Worm (Caenorhabditis elegans) whole organism, L4 larva: Measurements from ENCODE around the gene F58E6.11.

ENCODE experiments used
- F10B5.3 ChIP-seq: sonication (generic microtip); optimal IDR thresholded peaks from 2 replicates; lab custom pipeline; 2016; ENCODE audit warnings: mild to moderate bottlenecking, missing genetic modification characterization, missing compliant biosample characterization
- F44E2.7 ChIP-seq: fragments of 200-800 bp; sonication (Bioruptor generic); IDR thresholded peaks from 2 replicates; pipeline ENCODE4 v2.1.2; 2022; ENCODE audit warnings: missing genetic modification characterization, missing compliant biosample characterization
- T26A8.4 ChIP-seq: fragments of 200-800 bp; sonication (Bioruptor generic); IDR thresholded peaks from 2 replicates; pipeline ENCODE4 v1.3.6; 2022; ENCODE audit warnings: missing genetic modification characterization, missing compliant biosample characterization
- Y48G9A.11 ChIP-seq: fragments of 200-800 bp; sonication (Bioruptor generic); IDR thresholded peaks from 2 replicates; pipeline ENCODE4 v1.3.6; 2022; ENCODE audit warnings: missing genetic modification reagents, missing genetic modification characterization, missing compliant biosample characterization
- Y5F2A.4 ChIP-seq: fragments of 200-800 bp; sonication (Bioruptor generic); optimal IDR thresholded peaks from 2 replicates; lab custom pipeline; 2018; ENCODE audit warnings: mild to moderate bottlenecking, missing genetic modification characterization, missing compliant biosample characterization
- ZK546.5 ChIP-seq, 2 experiments: sonication (generic microtip); optimal IDR thresholded peaks; 2 replicates each; lab custom pipeline; 2017; ENCODE audit warnings: missing biosample characterization in 2 of 2, missing genetic modification characterization in 2 of 2
- ama-1 ChIP-seq: fragments of 150-350 bp; optimal IDR thresholded peaks from 2 replicates; lab custom pipeline; 2014; ENCODE audit warnings: inconsistent platforms, mixed read lengths
- attf-4 ChIP-seq: sonication (generic microtip); optimal IDR thresholded peaks from 3 replicates; lab custom pipeline; 2017; ENCODE audit warnings: missing biosample characterization, missing genetic modification characterization
- ceh-32 ChIP-seq: sonication (generic microtip); optimal IDR thresholded peaks from 2 replicates; lab custom pipeline; 2016; ENCODE audit warnings: mild to moderate bottlenecking, missing genetic modification characterization, missing compliant biosample characterization; ENCODE audit not compliant: poor library complexity
- ceh-44 ChIP-seq: fragments of 200-800 bp; sonication (Bioruptor generic); IDR thresholded peaks from 2 replicates; pipeline ENCODE4 v1.3.6; 2022; ENCODE audit warnings: missing genetic modification reagents, missing genetic modification characterization, missing compliant biosample characterization
- ces-1 ChIP-seq: fragments of 150-350 bp; sonication (generic microtip); optimal IDR thresholded peaks from 4 replicates; lab custom pipeline; 2014; ENCODE audit warnings: missing biosample characterization, missing genetic modification reagents, missing genetic modification characterization
- dmd-6 ChIP-seq: fragments of 200-800 bp; sonication (Bioruptor generic); IDR thresholded peaks from 2 replicates; pipeline ENCODE4 v1.3.6; 2022; ENCODE audit warnings: missing genetic modification reagents, missing genetic modification characterization, missing compliant biosample characterization
- dmd-8 ChIP-seq: fragments of 200-800 bp; sonication (Bioruptor generic); IDR thresholded peaks from 2 replicates; pipeline ENCODE4 v1.3.6; 2022; ENCODE audit warnings: missing genetic modification characterization, missing compliant biosample characterization
- dpl-1 ChIP-seq: fragments of 150-350 bp; optimal IDR thresholded peaks from 2 replicates; lab custom pipeline; 2014; ENCODE audit warnings: missing biosample characterization, missing genetic modification reagents, missing genetic modification characterization
- dve-1 ChIP-seq: sonication (generic microtip); optimal IDR thresholded peaks from 2 replicates; lab custom pipeline; 2017; ENCODE audit warnings: antibody characterized with exemption, mild to moderate bottlenecking, missing genetic modification characterization, missing compliant biosample characterization; ENCODE audit not compliant: insufficient read depth
- fkh-10 ChIP-seq: fragments of 150-350 bp; optimal IDR thresholded peaks from 2 replicates; lab custom pipeline; 2014; ENCODE audit warnings: missing biosample characterization, missing genetic modification reagents, missing genetic modification characterization
- fos-1 ChIP-seq: fragments of 150-350 bp; optimal IDR thresholded peaks from 2 replicates; lab custom pipeline; 2014; ENCODE audit warnings: missing biosample characterization, missing genetic modification characterization
- hlh-11 ChIP-seq: fragments of 200-800 bp; sonication (Bioruptor generic); optimal IDR thresholded peaks from 2 replicates; lab custom pipeline; 2018; ENCODE audit warnings: mild to moderate bottlenecking, missing genetic modification characterization, missing compliant biosample characterization
- hmg-1.1 ChIP-seq: fragments of 200-800 bp; sonication (Bioruptor generic); IDR thresholded peaks from 2 replicates; pipeline ENCODE4 v1.3.6; 2022; ENCODE audit warnings: missing genetic modification reagents, missing genetic modification characterization, missing compliant biosample characterization
- jun-1 ChIP-seq: fragments of 150-350 bp; optimal IDR thresholded peaks from 2 replicates; lab custom pipeline; 2014; ENCODE audit warnings: missing biosample characterization, missing genetic modification reagents, missing genetic modification characterization
- lin-13 ChIP-seq: fragments of 150-350 bp; optimal IDR thresholded peaks from 2 replicates; lab custom pipeline; 2014; ENCODE audit warnings: missing biosample characterization, missing genetic modification reagents, missing genetic modification characterization
- lin-29 ChIP-seq: fragments of 200-800 bp; sonication (Bioruptor generic); IDR thresholded peaks from 2 replicates; pipeline ENCODE4 v1.3.6; 2022; ENCODE audit warnings: missing genetic modification reagents, missing genetic modification characterization, missing compliant biosample characterization
- lin-38 ChIP-seq: fragments of 200-800 bp; sonication (Bioruptor generic); IDR thresholded peaks from 2 replicates; pipeline ENCODE4 v1.3.6; 2022; ENCODE audit warnings: missing genetic modification reagents, missing genetic modification characterization, missing compliant biosample characterization
- lin-39 ChIP-seq: fragments of 150-350 bp; optimal IDR thresholded peaks from 2 replicates; lab custom pipeline; 2014; ENCODE audit warnings: missing biosample characterization, missing genetic modification reagents, missing genetic modification characterization
- madf-5 ChIP-seq, 2 experiments: fragments of 200-800 bp; sonication (Bioruptor generic); IDR thresholded peaks; 2 replicates each; pipeline ENCODE4 v1.3.6; 2022; ENCODE audit warnings: missing compliant biosample characterization in 2 of 2, missing genetic modification characterization in 2 of 2
- nhr-102 ChIP-seq: sonication (generic microtip); optimal IDR thresholded peaks from 2 replicates; lab custom pipeline; 2016; ENCODE audit warnings: mild to moderate bottlenecking, missing genetic modification characterization, moderate library complexity, missing compliant biosample characterization
- nhr-11 ChIP-seq: fragments of 150-350 bp; optimal IDR thresholded peaks from 2 replicates; lab custom pipeline; 2014; ENCODE audit warnings: missing biosample characterization, missing genetic modification characterization
- nhr-111 ChIP-seq: fragments of 200-800 bp; sonication (Bioruptor generic); optimal IDR thresholded peaks from 2 replicates; lab custom pipeline; 2018; ENCODE audit warnings: mild to moderate bottlenecking, missing genetic modification characterization, missing compliant biosample characterization
- nhr-237 ChIP-seq: sonication (generic microtip); optimal IDR thresholded peaks from 2 replicates; lab custom pipeline; 2017; ENCODE audit warnings: missing biosample characterization, missing genetic modification characterization
- nhr-42 ChIP-seq: fragments of 200-800 bp; sonication (Bioruptor generic); IDR thresholded peaks from 2 replicates; pipeline ENCODE4 v1.3.6; 2022; ENCODE audit warnings: missing genetic modification characterization, missing compliant biosample characterization
- nhr-48 ChIP-seq: sonication (generic microtip); optimal IDR thresholded peaks from 2 replicates; lab custom pipeline; 2016; ENCODE audit warnings: mild to moderate bottlenecking, missing genetic modification characterization, missing compliant biosample characterization
- pha-4 ChIP-seq, 2 experiments: fragments of 150-350 bp in 1 of 2; fragments of 200-800 bp in 1 of 2; sonication (Bioruptor generic) in 1 of 2; IDR thresholded peaks in 1 of 2; optimal IDR thresholded peaks in 1 of 2; 2 replicates each; pipeline versions ENCODE4 v1.3.6 to Lab custom; 2014 to 2022; ENCODE audit warnings: missing genetic modification characterization in 2 of 2, missing genetic modification reagents in 2 of 2, missing biosample characterization in 1 of 2, missing compliant biosample characterization in 1 of 2
- php-3 ChIP-seq: fragments of 200-800 bp; sonication (Bioruptor generic); IDR thresholded peaks from 2 replicates; pipeline ENCODE4 v1.3.6; 2022; ENCODE audit warnings: missing genetic modification reagents, missing genetic modification characterization, missing compliant biosample characterization
- saeg-2 ChIP-seq: fragments of 200-800 bp; sonication (Bioruptor generic); IDR thresholded peaks from 2 replicates; pipeline ENCODE4 v1.3.6; 2022; ENCODE audit warnings: missing genetic modification reagents, missing genetic modification characterization, missing compliant biosample characterization
- snpc-4 ChIP-seq: fragments of 150-350 bp; optimal IDR thresholded peaks from 2 replicates; lab custom pipeline; 2014; ENCODE audit warnings: missing biosample characterization, missing genetic modification characterization
- spr-1 ChIP-seq: sonication (generic microtip); optimal IDR thresholded peaks from 2 replicates; lab custom pipeline; 2016; ENCODE audit warnings: mild to moderate bottlenecking, missing genetic modification characterization, missing compliant biosample characterization
- spr-3 ChIP-seq: fragments of 200-800 bp; sonication (Bioruptor generic); optimal IDR thresholded peaks from 2 replicates; lab custom pipeline; 2018; ENCODE audit warnings: mild to moderate bottlenecking, missing genetic modification characterization, missing compliant biosample characterization
- tag-97 ChIP-seq: fragments of 200-800 bp; sonication (Bioruptor generic); IDR thresholded peaks from 2 replicates; pipeline ENCODE4 v1.3.6; 2022; ENCODE audit warnings: missing genetic modification characterization, missing compliant biosample characterization
- unc-130 ChIP-seq: sonication (generic microtip); optimal IDR thresholded peaks from 2 replicates; lab custom pipeline; 2016; ENCODE audit warnings: missing genetic modification reagents, missing genetic modification characterization, missing compliant biosample characterization
- zfp-2 ChIP-seq: sonication (generic microtip); optimal IDR thresholded peaks from 2 replicates; lab custom pipeline; 2016; ENCODE audit warnings: mild to moderate bottlenecking, missing genetic modification characterization, missing compliant biosample characterization
- zfp-3 ChIP-seq: fragments of 200-800 bp; sonication (Bioruptor generic); conservative IDR thresholded peaks from 2 replicates; pipeline ENCODE4 v1.3.6; 2022; ENCODE audit warnings: missing genetic modification reagents, missing genetic modification characterization, missing compliant biosample characterization
- zip-2 ChIP-seq: fragments of 150-350 bp; optimal IDR thresholded peaks from 2 replicates; lab custom pipeline; 2014; ENCODE audit warnings: missing biosample characterization, missing genetic modification characterization
- ztf-11 ChIP-seq: fragments of 150-350 bp; optimal IDR thresholded peaks from 2 replicates; lab custom pipeline; 2014; ENCODE audit warnings: missing biosample characterization, missing genetic modification characterization

Gene F58E6.11

DNA sequence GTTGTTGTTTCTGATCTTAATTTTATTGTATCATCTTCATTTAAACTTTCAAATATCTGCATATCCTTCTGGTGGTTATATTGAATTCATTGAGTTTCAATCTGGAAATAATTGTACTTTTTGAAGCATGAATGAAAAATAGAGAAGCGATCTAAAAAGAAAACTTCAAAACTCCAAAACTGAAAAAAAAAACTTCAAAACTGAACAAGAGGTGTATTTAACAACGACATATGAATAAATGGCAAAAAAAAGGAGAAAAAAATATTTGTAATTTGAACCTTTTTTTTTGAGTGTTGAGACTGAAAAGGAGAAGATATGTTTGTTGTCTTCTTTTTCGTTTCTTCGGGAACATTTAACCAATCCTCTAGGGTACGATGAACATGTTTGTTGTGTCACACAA, at the start of gene F58E6.11:
TSS of gene F58E6.11 (minus strand) at position 101 of the 400 bp plus-strand sequence.
- TF ChIP-seq nhr-42 (GFP tag; lab: Robert Waterston, UW) (no peak), ama-1 (lab: Kevin White, UChicago) (no peak), fkh-10 (no peak), spr-3 (GFP tag; lab: Kevin White, UChicago) (no peak), lin-39 (tag; lab: Kevin White, UChicago) (no peak), jun-1 (tag; lab: Kevin White, UChicago) (no peak), zip-2 (tag; lab: Kevin White, UChicago) (no peak), lin-29 (GFP tag; lab: Robert Waterston, UW) (no peak), zfp-2 (no peak), F10B5.3 (no peak), ceh-32 (no peak), nhr-102 (no peak), nhr-237 (tag; lab: Kevin White, UChicago) (no peak), fos-1 (no peak)

DNA sequence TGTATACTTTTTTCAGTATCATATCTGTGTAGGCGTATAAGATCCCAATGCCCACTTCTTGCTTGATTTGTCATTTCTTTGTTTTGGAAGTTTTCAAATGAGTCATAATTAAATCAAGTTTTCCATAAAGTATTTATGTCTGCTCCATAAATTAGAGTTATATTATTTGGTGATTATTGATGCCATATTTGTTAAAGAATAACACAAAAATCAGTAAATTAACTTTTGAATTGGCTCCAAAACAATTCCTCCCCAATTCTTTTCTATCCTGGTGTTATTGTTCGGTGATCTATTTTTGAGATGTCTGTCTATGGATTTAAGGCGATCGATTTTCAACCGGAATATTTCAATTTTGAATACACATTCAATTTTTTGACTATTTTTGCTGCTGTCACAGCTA, 47.4 kb upstream of the F58E6.11 start, which contains the start of gene sru-37:
TSS of gene sru-37 (plus strand) at position 301 of the 400 bp plus-strand sequence.
- TF ChIP-seq dmd-8 (GFP tag; lab: Robert Waterston, UW), result no peak
- TF ChIP-seq zfp-2, result no peak
- no peak for TF ChIP-seq saeg-2 (GFP tag; lab: Robert Waterston, UW)
- TF ChIP-seq spr-1 (tag; lab: Kevin White, UChicago), result no peak
- TF ChIP-seq jun-1 (tag; lab: Kevin White, UChicago), result no peak
- TF ChIP-seq pha-4 (GFP tag; IDR thresholded peaks at IDR 0.05; lab: Robert Waterston, UW), result no peak
- TF ChIP-seq pha-4 (tag; optimal IDR thresholded peaks at IDR 0.05; lab: Kevin White, UChicago), result no peak
- no peak for TF ChIP-seq nhr-111 (GFP tag; lab: Kevin White, UChicago)
- TF ChIP-seq nhr-11, result no peak
- TF ChIP-seq dmd-6 (GFP tag; lab: Robert Waterston, UW), result no peak
- TF ChIP-seq ceh-32, result no peak
- no peak for TF ChIP-seq nhr-48 (tag; lab: Kevin White, UChicago)
- no peak for TF ChIP-seq nhr-237 (tag; lab: Kevin White, UChicago)
- no peak for TF ChIP-seq T26A8.4 (GFP tag; lab: Robert Waterston, UW)
- no peak for TF ChIP-seq ceh-44 (GFP tag; lab: Robert Waterston, UW)

DNA sequence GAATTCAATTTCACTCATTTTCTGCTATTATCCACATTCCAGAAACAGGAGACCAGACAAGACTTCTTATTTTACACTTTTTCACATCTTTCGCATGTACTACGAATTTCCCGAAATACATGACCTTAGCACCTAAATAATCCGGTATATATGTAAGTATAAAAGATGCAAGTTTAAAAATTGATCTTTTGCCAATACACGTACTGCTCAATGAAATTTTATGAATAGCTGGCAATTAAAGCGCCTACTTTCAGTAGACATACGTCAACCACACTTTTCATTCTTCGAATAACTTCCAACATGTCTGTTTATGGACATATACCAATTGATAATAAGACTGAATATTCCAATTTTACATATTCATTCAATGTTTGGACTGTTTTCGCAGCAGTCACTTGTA, 45.4 kb upstream of the F58E6.11 start, which contains the start of gene sru-39:
TSS of gene sru-39 (plus strand) at position 301 of the 400 bp plus-strand sequence.
- no peak for TF ChIP-seq ZK546.5 (tag; optimal IDR thresholded peaks at IDR 0.05; lab: Kevin White, UChicago)
- TF ChIP-seq dpl-1 (GFP tag; lab: Kevin White, UChicago), result no peak
- TF ChIP-seq zfp-3 (GFP tag; lab: Robert Waterston, UW), result no peak
- no peak for TF ChIP-seq nhr-102
- no peak for TF ChIP-seq snpc-4 (tag; lab: Kevin White, UChicago)
- no peak for TF ChIP-seq nhr-111 (GFP tag; lab: Kevin White, UChicago)
- TF ChIP-seq hlh-11 (tag; lab: Kevin White, UChicago), result no peak
- TF ChIP-seq attf-4 (tag; lab: Kevin White, UChicago), result no peak
- TF ChIP-seq ces-1 (GFP tag; lab: Kevin White, UChicago), result no peak
- no peak for TF ChIP-seq Y48G9A.11 (GFP tag; lab: Robert Waterston, UW)
- no peak for TF ChIP-seq zfp-2
- no peak for TF ChIP-seq php-3 (GFP tag; lab: Robert Waterston, UW)
- TF ChIP-seq tag-97, result no peak
- no peak for TF ChIP-seq lin-29 (GFP tag; lab: Robert Waterston, UW)
- TF ChIP-seq lin-38, result no peak

DNA sequence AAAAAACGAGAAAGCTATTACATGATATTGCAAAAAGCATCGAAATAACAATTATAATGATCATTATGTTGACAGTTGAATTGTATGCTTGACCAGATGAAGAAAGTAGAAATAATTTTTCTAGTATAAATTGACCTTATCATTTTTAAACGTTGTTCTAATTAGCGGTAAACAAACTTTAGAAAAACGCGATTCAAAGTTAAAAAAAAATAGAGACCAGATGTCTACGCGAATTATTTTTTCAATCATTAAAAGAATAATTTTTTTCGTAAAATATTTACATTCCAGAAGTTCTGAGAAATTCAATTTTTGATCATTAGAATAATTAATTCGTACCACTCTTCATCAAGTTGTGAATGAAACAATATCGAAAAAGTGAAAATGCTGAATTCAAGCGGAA, 44.2 kb upstream of the F58E6.11 start, which contains the start of gene F46B6.10:
TSS of gene F46B6.10 (minus strand) at position 101 of the 400 bp plus-strand sequence.
- no peak for TF ChIP-seq unc-130 (GFP tag; lab: Kevin White, UChicago)
- TF ChIP-seq dve-1, result no peak
- TF ChIP-seq lin-13 (GFP tag; lab: Kevin White, UChicago), result no peak
- TF ChIP-seq F44E2.7, result no peak
- no peak for TF ChIP-seq saeg-2 (GFP tag; lab: Robert Waterston, UW)
- TF ChIP-seq spr-1 (tag; lab: Kevin White, UChicago), result no peak
- no peak for TF ChIP-seq hmg-1.1
- no peak for TF ChIP-seq Y5F2A.4 (GFP tag; lab: Kevin White, UChicago)
- TF ChIP-seq madf-5 (GFP tag; IDR thresholded peaks at IDR 0.05; lab: Robert Waterston, UW), result no peak
- no peak for TF ChIP-seq lin-29 (GFP tag; lab: Robert Waterston, UW)
- no peak for TF ChIP-seq hlh-11 (tag; lab: Kevin White, UChicago)
- TF ChIP-seq ztf-11 (tag; lab: Kevin White, UChicago), result no peak
